Fruit fly (Drosophila melanogaster): Measurements from ENCODE around the gene CG4935.

Gene CG4935

DNA sequence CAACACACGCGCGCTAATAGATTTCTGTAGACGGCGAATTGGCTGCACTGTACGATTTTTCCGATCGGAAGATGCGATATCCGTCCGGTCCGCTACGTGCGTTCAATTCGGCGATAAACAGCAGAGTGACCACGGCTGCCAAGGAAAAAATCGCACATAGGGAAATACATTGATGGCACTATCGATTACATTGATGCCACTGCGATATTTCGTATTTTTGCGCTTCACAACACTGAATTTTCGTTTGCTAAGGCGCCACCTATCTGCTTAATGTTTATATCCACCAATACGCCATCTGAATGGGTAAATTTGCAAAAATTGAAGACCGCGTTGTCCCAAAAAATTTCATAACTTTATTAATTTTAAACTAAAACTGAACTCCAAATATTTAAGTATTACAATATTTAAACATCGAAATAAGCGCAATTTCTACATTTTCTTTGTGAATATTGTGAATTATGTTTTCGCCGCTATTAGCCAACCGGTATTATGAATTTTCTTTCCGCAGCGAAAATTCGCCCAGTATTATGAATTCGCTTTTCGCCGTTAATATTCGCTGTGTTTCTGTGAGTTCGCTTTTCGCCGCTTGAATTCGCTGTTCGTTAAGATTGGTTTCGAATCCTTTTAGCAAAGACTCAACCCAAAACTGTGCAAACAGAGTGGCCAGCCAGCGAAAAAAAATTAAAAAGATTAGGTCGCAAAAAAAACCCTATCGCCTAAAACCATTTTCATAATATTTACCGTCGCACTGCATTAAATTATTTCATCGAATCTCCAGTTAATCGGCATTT, 25.9 kb downstream of the CG4935 start, which contains the start of the genes crp and pkaap (continued):
- TF ChIP-seq pita (GFP tag; optimal IDR thresholded peaks at IDR 0.05): peak; percentile 98
- TF ChIP-seq CG10267 (tag; optimal IDR thresholded peaks at IDR 0.05): peak; percentile 100
- peak; percentile 84 for TF ChIP-seq tx (GFP tag; optimal IDR thresholded peaks at IDR 0.05)
- TF ChIP-seq br (optimal IDR thresholded peaks at IDR 0.05): no peak
- peak; percentile 59 for TF ChIP-seq cwo (GFP tag; optimal IDR thresholded peaks at IDR 0.05)
- peak; percentile 68 for TF ChIP-seq CG10431 (GFP tag; optimal IDR thresholded peaks at IDR 0.05)
- peak; percentile 62 for TF ChIP-seq trem (tag; optimal IDR thresholded peaks at IDR 0.05)
- TF ChIP-seq Hand (GFP tag; optimal IDR thresholded peaks at IDR 0.05): peak; percentile 64
- peak; percentile 61 for TF ChIP-seq CG1233 (GFP tag; optimal IDR thresholded peaks at IDR 0.05)
- TF ChIP-seq ftz-f1 (GFP tag; optimal IDR thresholded peaks at IDR 0.05): peak; percentile 60
- no peak for TF ChIP-seq klu (GFP tag; IDR thresholded peaks at IDR 0.05)
- no peak for TF ChIP-seq CG32772 (GFP tag; IDR thresholded peaks at IDR 0.05)
- TF ChIP-seq CG12236 (GFP tag; optimal IDR thresholded peaks at IDR 0.05): peak; percentile 59
- TF ChIP-seq en (GFP tag; optimal IDR thresholded peaks at IDR 0.05): peak; percentile 56
- peak; percentile 72 for TF ChIP-seq CG15696 (tag; optimal IDR thresholded peaks at IDR 0.05)
- no peak for TF ChIP-seq CG1832 (GFP tag; optimal IDR thresholded peaks at IDR 0.05)
- TF ChIP-seq gt (GFP tag; IDR thresholded peaks at IDR 0.05): no peak
- TF ChIP-seq Rx (GFP tag; IDR thresholded peaks at IDR 0.05): no peak
- TF ChIP-seq CkIIα-i1 (GFP tag; IDR thresholded peaks at IDR 0.05): no peak
- TF ChIP-seq Xrp1 (GFP tag; IDR thresholded peaks at IDR 0.05): no peak
- TF ChIP-seq oc (tag; optimal IDR thresholded peaks at IDR 0.05): no peak
- peak; percentile 58 for TF ChIP-seq tio (GFP tag; optimal IDR thresholded peaks at IDR 0.05)
- peak; percentile 90 for TF ChIP-seq grn (GFP tag; optimal IDR thresholded peaks at IDR 0.05)
- TF ChIP-seq CG30020 (tag; optimal IDR thresholded peaks at IDR 0.05): no peak
- TF ChIP-seq Hey (tag; optimal IDR thresholded peaks at IDR 0.05): peak; percentile 16
- peak; percentile 23 for TF ChIP-seq CG10565 (GFP tag; optimal IDR thresholded peaks at IDR 0.05)
- peak; percentile 74 for TF ChIP-seq CG1792 (GFP tag; optimal IDR thresholded peaks at IDR 0.05)
- peak; percentile 78 for TF ChIP-seq vfl (GFP tag; optimal IDR thresholded peaks at IDR 0.05)
- TF ChIP-seq Dad (GFP tag; optimal IDR thresholded peaks at IDR 0.05): peak; percentile 87
- TF ChIP-seq z (GFP tag; IDR thresholded peaks at IDR 0.05): no peak
- TF ChIP-seq CG2202 (tag; optimal IDR thresholded peaks at IDR 0.05): peak; percentile 41
- peak; percentile 84 for TF ChIP-seq Myb (GFP tag; optimal IDR thresholded peaks at IDR 0.05)
- no peak for TF ChIP-seq tll (GFP tag; optimal IDR thresholded peaks at IDR 0.05)
- TF ChIP-seq Adf1 (GFP tag; IDR thresholded peaks at IDR 0.05): no peak
- no peak for TF ChIP-seq al (GFP tag; IDR thresholded peaks at IDR 0.05)
- no peak for TF ChIP-seq ssp (GFP tag; IDR thresholded peaks at IDR 0.05)
- peak; percentile 82 for TF ChIP-seq az2 (GFP tag; optimal IDR thresholded peaks at IDR 0.05)
- peak; percentile 88 for TF ChIP-seq shn (GFP tag; optimal IDR thresholded peaks at IDR 0.05)
- peak; percentile 82 for TF ChIP-seq MTF-1 (GFP tag; optimal IDR thresholded peaks at IDR 0.05; ENCODE audit: borderline replicate concordance)
- peak; percentile 52 for TF ChIP-seq CG18619 (GFP tag; optimal IDR thresholded peaks at IDR 0.05)
- TF ChIP-seq CG17361 (GFP tag; IDR thresholded peaks at IDR 0.05): no peak
- peak; percentile 54 for TF ChIP-seq CG8388 (GFP tag; optimal IDR thresholded peaks at IDR 0.05)
- TF ChIP-seq crc (GFP tag; optimal IDR thresholded peaks at IDR 0.05): peak; percentile 48
- no peak for TF ChIP-seq Nf-YA (GFP tag; IDR thresholded peaks at IDR 0.05)
- no peak for TF ChIP-seq cas (GFP tag; IDR thresholded peaks at IDR 0.05)
- TF ChIP-seq CG8359 (GFP tag; optimal IDR thresholded peaks at IDR 0.05; ENCODE audit: borderline replicate concordance): peak; percentile 26
- TF ChIP-seq Spps (tag; optimal IDR thresholded peaks at IDR 0.05): peak; percentile 12
- TF ChIP-seq Nf-YB (GFP tag; optimal IDR thresholded peaks at IDR 0.05): no peak
- peak; percentile 85 for TF ChIP-seq CG1602 (GFP tag; optimal IDR thresholded peaks at IDR 0.05)
- TF ChIP-seq Neu2 (GFP tag; optimal IDR thresholded peaks at IDR 0.05; ENCODE audit: borderline replicate concordance): peak; percentile 15
